Worm (Caenorhabditis elegans): ENCODE data around the gene str-15.

str-15 gene

DNA sequence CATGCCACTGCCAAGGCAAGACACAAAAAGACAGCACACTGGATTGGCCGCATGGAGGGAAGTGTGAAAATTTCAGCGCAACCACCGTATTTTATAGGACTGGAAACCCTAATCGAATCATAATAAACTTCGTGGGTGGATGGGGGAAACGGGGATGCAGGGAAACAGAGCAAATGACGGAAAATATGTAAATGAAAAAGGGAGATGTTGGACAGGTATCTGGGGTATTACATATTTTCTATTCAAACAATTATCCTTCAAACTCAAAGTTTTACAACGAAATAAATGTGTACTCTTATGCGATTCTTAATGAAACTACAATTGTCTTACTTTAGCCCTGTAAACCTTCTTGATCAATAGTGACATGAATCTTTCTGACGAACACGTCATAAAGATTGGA lies 38.8 kb downstream of the str-15 start, which contains the start of gene F26D2.16:
Gene F26D2.16, minus strand, starts transcription at position 101 of the 400 bp plus-strand sequence.
- no peak for TF ChIP-seq lsy-2 (tag; optimal IDR thresholded peaks at IDR 0.05)
- no peak for TF ChIP-seq ceh-43 (GFP tag; optimal IDR thresholded peaks at IDR 0.05)
- TF ChIP-seq M03D4.4 (tag; optimal IDR thresholded peaks at IDR 0.05): no peak
- TF ChIP-seq blmp-1 (tag; optimal IDR thresholded peaks at IDR 0.05): no peak
- TF ChIP-seq unc-62 (GFP tag; optimal IDR thresholded peaks at IDR 0.05): no peak
- TF ChIP-seq mls-2 (tag; optimal IDR thresholded peaks at IDR 0.05): no peak
- TF ChIP-seq tbx-8 (GFP tag; optimal IDR thresholded peaks at IDR 0.05): no peak
- TF ChIP-seq nhr-237 (tag; optimal IDR thresholded peaks at IDR 0.05): no peak
- TF ChIP-seq hlh-1 (tag; optimal IDR thresholded peaks at IDR 0.05): no peak
- no peak for TF ChIP-seq cnd-1 (tag; optimal IDR thresholded peaks at IDR 0.05)
- no peak for TF ChIP-seq elt-3 (tag; optimal IDR thresholded peaks at IDR 0.05)
- TF ChIP-seq ceh-39 (tag; optimal IDR thresholded peaks at IDR 0.05): no peak
- TF ChIP-seq lin-13 (tag; optimal IDR thresholded peaks at IDR 0.05): no peak
- TF ChIP-seq lin-32 (GFP tag; optimal IDR thresholded peaks at IDR 0.05): no peak

- TF ChIP-seq snpc-4 (tag; optimal IDR thresholded peaks at IDR 0.05): no peak
- TF ChIP-seq blmp-1 (tag; optimal IDR thresholded peaks at IDR 0.05): no peak
- no peak for TF ChIP-seq nhr-237 (tag; optimal IDR thresholded peaks at IDR 0.05)
- no peak for TF ChIP-seq flh-1 (GFP tag; optimal IDR thresholded peaks at IDR 0.05)
- no peak for TF ChIP-seq ham-2 (GFP tag; optimal IDR thresholded peaks at IDR 0.05)
- no peak for TF ChIP-seq ces-1 (GFP tag; optimal IDR thresholded peaks at IDR 0.05)
- TF ChIP-seq pha-4 (tag; optimal IDR thresholded peaks at IDR 0.05): no peak
- no peak for TF ChIP-seq elt-1 (tag; optimal IDR thresholded peaks at IDR 0.05; ENCODE audit: borderline replicate concordance, insufficient read depth)
- no peak for TF ChIP-seq lsy-2 (tag; optimal IDR thresholded peaks at IDR 0.05)
These were observed 41.6 kb downstream of the str-15 start, which contains the start of gene str-55 for ce11 chrV:16417014-16417413. Gene str-55 (minus strand): TSS chrV:16417114.

- TF ChIP-seq tbx-8 (GFP tag; optimal IDR thresholded peaks at IDR 0.05) (no peak), pha-4 (tag; optimal IDR thresholded peaks at IDR 0.05) (no peak), ztf-11 (tag; optimal IDR thresholded peaks at IDR 0.05) (no peak), nhr-237 (tag; optimal IDR thresholded peaks at IDR 0.05) (no peak), unc-62 (GFP tag; optimal IDR thresholded peaks at IDR 0.05) (no peak), lin-32 (GFP tag; optimal IDR thresholded peaks at IDR 0.05) (no peak), ham-2 (GFP tag; optimal IDR thresholded peaks at IDR 0.05) (no peak), ceh-39 (tag; optimal IDR thresholded peaks at IDR 0.05) (no peak), unc-39 (tag; optimal IDR thresholded peaks at IDR 0.05) (no peak), hlh-1 (tag; optimal IDR thresholded peaks at IDR 0.05) (no peak), nhr-2 (tag; optimal IDR thresholded peaks at IDR 0.05) (no peak), elt-3 (tag; optimal IDR thresholded peaks at IDR 0.05) (no peak)
These were observed 48.1 kb downstream of the str-15 start, which contains the start of gene srh-145 for ce11 chrV:16410521-16410920. Gene srh-145 (plus strand): TSS chrV:16410713.

DNA sequence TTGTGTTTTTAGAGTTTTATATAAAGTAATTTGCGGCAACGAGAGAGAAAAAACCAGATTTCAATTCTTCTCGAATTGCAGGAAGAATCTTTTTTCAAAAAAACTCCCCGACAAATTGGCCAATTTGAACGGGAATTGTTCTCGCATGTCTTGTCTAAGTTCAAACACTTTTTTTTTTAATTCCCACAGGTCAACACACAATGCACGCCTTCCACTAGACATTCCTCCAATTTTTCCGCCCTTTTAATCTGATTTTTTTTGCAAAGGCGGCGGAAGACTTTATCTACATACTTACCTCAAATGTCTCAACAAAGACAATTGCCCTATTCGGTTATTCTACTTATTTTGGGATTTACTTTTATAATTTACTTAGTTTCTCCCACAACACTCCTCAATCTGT lies 51.0 kb downstream of the str-15 start, which contains the start of gene F26D2.3:
Gene F26D2.3, plus strand, starts transcription at position 301 of the 400 bp plus-strand sequence.
- TF ChIP-seq nhr-237 (tag; optimal IDR thresholded peaks at IDR 0.05) (no peak), nhr-76 (tag; optimal IDR thresholded peaks at IDR 0.05) (no peak), unc-39 (tag; optimal IDR thresholded peaks at IDR 0.05) (no peak), elt-3 (tag; optimal IDR thresholded peaks at IDR 0.05) (no peak)

All from whole organism, mixed stage, embryonic.